Worm (Caenorhabditis elegans): Measurements from ENCODE around the gene Y17D7C.1.

- TF ChIP-seq pha-4 (tag; optimal IDR thresholded peaks at IDR 0.05) (no peak), nhr-11 (tag; optimal IDR thresholded peaks at IDR 0.05) (no peak), lsy-12 (tag; optimal IDR thresholded peaks at IDR 0.05) (no peak), unc-62 (GFP tag; optimal IDR thresholded peaks at IDR 0.05) (no peak), nhr-23 (tag; optimal IDR thresholded peaks at IDR 0.05) (no peak), ztf-11 (tag; optimal IDR thresholded peaks at IDR 0.05) (no peak)
These were observed 3.0 kb downstream of the Y17D7C.1 start, which contains the start of gene Y17D7C.6 for ce11 chrV:18709203-18709860.
